Worm (Caenorhabditis elegans) whole organism, young adult: ENCODE data around the gene C54D10.4.
"Not testable (repeated sequence)": the region's sequence is repeated elsewhere in the genome, so short reads cannot be mapped to it uniquely, and the experiment has no call there.

Source experiments
- F57C9.4 ChIP-seq: sonication (generic microtip); optimal IDR thresholded peaks from 2 replicates; lab custom pipeline; 2017; ENCODE audit warnings: mild to moderate bottlenecking, missing genetic modification characterization, missing compliant biosample characterization
- ama-1 ChIP-seq, 3 experiments: fragments of 150-350 bp in 1 of 3; sonication (generic microtip) in 2 of 3; optimal IDR thresholded peaks; 2 replicates each; lab custom pipeline; 2014 to 2018; ENCODE audit warnings: missing biosample characterization in 2 of 3, missing genetic modification characterization in 2 of 3, missing genetic modification reagents in 2 of 3
- ets-4 ChIP-seq: fragments of 200-800 bp; sonication (Bioruptor generic); optimal IDR thresholded peaks from 2 replicates; lab custom pipeline; 2018; ENCODE audit warnings: mild to moderate bottlenecking, missing genetic modification characterization, missing compliant biosample characterization
- madf-3 ChIP-seq: fragments of 200-800 bp; sonication (Bioruptor generic); IDR thresholded peaks from 2 replicates; pipeline ENCODE4 v1.3.6; 2022; ENCODE audit warnings: missing genetic modification reagents, missing genetic modification characterization, missing compliant biosample characterization
- nhr-90 ChIP-seq: sonication (generic microtip); optimal IDR thresholded peaks from 2 replicates; lab custom pipeline; 2016; ENCODE audit warnings: missing genotype, mild to moderate bottlenecking, missing genetic modification characterization, missing compliant biosample characterization
- rcor-1 ChIP-seq: fragments of 200-800 bp; sonication (Bioruptor generic); IDR thresholded peaks from 2 replicates; pipeline ENCODE4 v1.3.6; 2022; ENCODE audit warnings: missing genetic modification reagents, missing genetic modification characterization, missing compliant biosample characterization

ce11 chrV:12374252-12374651 lies 46.5 kb downstream of the C54D10.4 start, which contains the start of gene F23H12.10:
- TF ChIP-seq F57C9.4 (tag; lab: Kevin White, UChicago); ets-4 (GFP tag; lab: Kevin White, UChicago); madf-3; ama-1 (optimal IDR thresholded peaks at IDR 0.05; lab: Kevin White, UChicago); ama-1 (GFP tag; optimal IDR thresholded peaks at IDR 0.05; lab: Kevin White, UChicago); rcor-1; nhr-90 (tag; lab: Kevin White, UChicago): not testable (repeated sequence)
